Fruit fly (Drosophila melanogaster) whole organism, embryonic: ENCODE results near the gene CG15635.

Experiments
- Blimp-1 ChIP-seq: fragments of 200-800 bp; sonication (Bioruptor generic); optimal IDR thresholded peaks from 3 replicates; lab custom pipeline; 2018; ENCODE audit warnings: missing biosample characterization, missing genetic modification characterization, mild to moderate bottlenecking, moderate library complexity, missing genetic modification reagents
- CG17802 ChIP-seq: fragments of 200-800 bp; sonication (Bioruptor generic); optimal IDR thresholded peaks from 2 replicates; lab custom pipeline; 2018; ENCODE audit warnings: missing biosample characterization, mild to moderate bottlenecking, missing genetic modification characterization, moderate library complexity
- Hmx ChIP-seq: fragments of 200-800 bp; sonication (Bioruptor generic); optimal IDR thresholded peaks from 2 replicates; lab custom pipeline; 2016; ENCODE audit warnings: missing biosample characterization, missing genetic modification characterization
- abd-A ChIP-seq: fragments of 200-800 bp; sonication (Bioruptor generic); optimal IDR thresholded peaks from 3 replicates; lab custom pipeline; 2019; ENCODE audit warnings: missing biosample characterization, mild to moderate bottlenecking, missing genetic modification characterization, moderate library complexity
- bab2 ChIP-seq: fragments of 200-800 bp; sonication (Bioruptor generic); optimal IDR thresholded peaks from 2 replicates; lab custom pipeline; 2016; ENCODE audit warnings: missing biosample characterization, missing genetic modification characterization
- cg ChIP-seq: fragments of 200-800 bp; sonication (Bioruptor generic); optimal IDR thresholded peaks from 3 replicates; lab custom pipeline; 2019; ENCODE audit warnings: missing biosample characterization, mild to moderate bottlenecking, missing genetic modification characterization, moderate library complexity
- her ChIP-seq: fragments of 200-800 bp; sonication (Bioruptor generic); optimal IDR thresholded peaks from 2 replicates; lab custom pipeline; 2016; ENCODE audit warnings: missing biosample characterization, missing genetic modification characterization
- lilli ChIP-seq: fragments of 200-800 bp; sonication (Bioruptor generic); optimal IDR thresholded peaks from 3 replicates; lab custom pipeline; 2016; ENCODE audit warnings: missing biosample characterization, missing genetic modification characterization
- nerfin-2 ChIP-seq: fragments of 200-800 bp; sonication (Bioruptor generic); IDR thresholded peaks from 2 replicates; pipeline ENCODE4 v1.3.6; 2022; ENCODE audit warnings: missing biosample characterization, missing genetic modification characterization; ENCODE audit not compliant: partially characterized antibody
- pfk ChIP-seq: fragments of 200-800 bp; sonication (Bioruptor generic); optimal IDR thresholded peaks from 2 replicates; lab custom pipeline; 2018; ENCODE audit warnings: missing biosample characterization, mild to moderate bottlenecking, missing genetic modification characterization, moderate library complexity
- prd ChIP-seq, 3 experiments: fragments of >200 bp in 2 of 3; fragments of 200-800 bp in 1 of 3; sonication (Bioruptor generic) in 1 of 3; optimal IDR thresholded peaks in 2 of 3; IDR thresholded peaks in 1 of 3; 2 replicates in 2 of 3; 3 replicates in 1 of 3; pipeline versions ENCODE4 v1.3.6 to Lab custom; 2017 to 2022; ENCODE audit warnings: missing biosample characterization in 1 of 3, missing genetic modification characterization in 1 of 3
- sisA ChIP-seq: fragments of 200-800 bp; sonication (Bioruptor generic); IDR thresholded peaks from 2 replicates; pipeline ENCODE4 v1.3.6; 2022; ENCODE audit warnings: missing biosample characterization, missing genetic modification characterization
- tna ChIP-seq: fragments of 200-800 bp; sonication (Bioruptor generic); IDR thresholded peaks from 2 replicates; pipeline ENCODE4 v1.3.6; 2022; ENCODE audit warnings: missing biosample characterization, missing genetic modification characterization; ENCODE audit not compliant: partially characterized antibody

DNA sequence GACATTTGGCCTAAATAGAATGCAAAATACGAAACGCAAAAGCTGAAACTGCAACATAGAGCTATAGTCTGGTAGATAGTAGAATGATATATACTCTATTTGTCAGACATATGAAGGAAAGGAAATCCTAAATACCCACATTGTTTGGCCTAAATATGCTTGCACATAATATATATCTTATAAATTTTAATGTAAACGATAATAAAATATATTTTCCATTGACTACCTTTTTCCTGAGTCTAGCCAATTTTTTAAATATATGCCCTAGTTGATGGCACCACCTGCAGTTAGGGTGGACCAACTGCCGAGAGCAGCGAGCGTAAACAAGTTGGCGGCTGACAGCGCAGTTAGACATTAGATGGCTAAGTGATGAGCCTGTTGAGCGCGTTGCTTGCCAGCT is 46.1 kb upstream of the CG15635 start:
- TF ChIP-seq sisA (GFP tag; lab: Robert Waterston, UW) (no peak), abd-A (tag; lab: Kevin White, UChicago) (no peak), her (GFP tag; lab: Kevin White, UChicago) (no peak), Hmx (GFP tag; lab: Kevin White, UChicago) (no peak), bab2 (GFP tag; lab: Kevin White, UChicago) (no peak), CG17802 (tag; lab: Kevin White, UChicago) (no peak), cg (GFP tag; lab: Kevin White, UChicago) (no peak), lilli (GFP tag; lab: Kevin White, UChicago) (no peak), tna (GFP tag; lab: Robert Waterston, UW) (no peak), nerfin-2 (no peak), pfk (no peak), Blimp-1 (GFP tag; lab: Kevin White, UChicago) (no peak), prd (optimal IDR thresholded peaks at IDR 0.05; lab: Kevin White, UChicago) (no peak), prd (GFP tag; IDR thresholded peaks at IDR 0.05; lab: Robert Waterston, UW) (no peak)
